Worm (Caenorhabditis elegans): Measurements from ENCODE around the gene srg-40.

ce11 chrV:11131801-11132200, 32.6 kb downstream of the srg-40 start:
- TF ChIP-seq ztf-11 (tag; optimal IDR thresholded peaks at IDR 0.05), result no peak
- TF ChIP-seq snpc-4 (tag; optimal IDR thresholded peaks at IDR 0.05), result no peak
- TF ChIP-seq elt-3 (tag; optimal IDR thresholded peaks at IDR 0.05), result no peak
- no peak for TF ChIP-seq pha-4 (tag; optimal IDR thresholded peaks at IDR 0.05)
- TF ChIP-seq unc-62 (GFP tag; optimal IDR thresholded peaks at IDR 0.05), result no peak
- no peak for TF ChIP-seq nhr-28 (tag; optimal IDR thresholded peaks at IDR 0.05)
- TF ChIP-seq blmp-1 (tag; optimal IDR thresholded peaks at IDR 0.05), result no peak
- no peak for TF ChIP-seq unc-39 (tag; optimal IDR thresholded peaks at IDR 0.05)
- TF ChIP-seq M03D4.4 (tag; optimal IDR thresholded peaks at IDR 0.05), result no peak
- no peak for TF ChIP-seq lsy-2 (tag; optimal IDR thresholded peaks at IDR 0.05)
- TF ChIP-seq ceh-39 (tag; optimal IDR thresholded peaks at IDR 0.05), result no peak
- no peak for TF ChIP-seq lin-13 (tag; optimal IDR thresholded peaks at IDR 0.05)
